Fruit fly (Drosophila melanogaster): ENCODE data around the gene Ziz.

- TF ChIP-seq Blimp-1 (GFP tag; optimal IDR thresholded peaks at IDR 0.05) (no peak), Hr38 (GFP tag; optimal IDR thresholded peaks at IDR 0.05) (no peak)
Observed at dm6 chr2L:7507447-7507846, 11.3 kb upstream of the Ziz start.
